Fruit fly (Drosophila melanogaster) S2 (cell line): ENCODE data around the gene PMCA.
"Not testable (repeated sequence)": the region's sequence is repeated elsewhere in the genome, so short reads cannot be mapped to it uniquely, and the experiment has no call there.

ENCODE experiments used
- CG8478 ChIP-seq: fragments of >200 bp; optimal IDR thresholded peaks from 2 replicates; lab custom pipeline; 2018
- CTCF ChIP-seq, 2 experiments: fragments of >200 bp; optimal IDR thresholded peaks; 2 replicates each; lab custom pipeline; 2018

Gene PMCA

DNA sequence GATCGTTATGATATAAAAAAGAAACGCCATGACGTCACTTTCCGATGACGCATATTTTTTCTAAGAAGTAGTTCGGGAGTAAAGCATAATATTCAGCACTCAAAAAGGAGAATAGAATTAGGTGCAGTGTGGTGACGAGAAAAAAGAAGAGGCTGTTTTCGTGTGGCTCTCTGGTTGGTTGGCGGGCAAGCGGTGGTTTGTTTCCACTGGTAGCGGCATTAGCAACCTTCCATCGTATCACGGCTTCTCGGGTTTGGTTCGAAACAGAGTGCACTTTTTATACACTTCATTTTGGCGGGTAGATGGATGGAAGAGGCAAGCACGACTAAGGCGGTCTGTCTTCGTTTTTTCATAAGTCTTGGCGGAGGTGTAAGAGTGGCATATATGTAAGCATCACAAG is 25.8 kb upstream of the PMCA start:
- TF ChIP-seq CTCF (optimal IDR thresholded peaks at IDR 0.05; lab: Kevin White, UChicago) (no peak), CG8478 (lab: Kevin White, UChicago) (no peak)

DNA sequence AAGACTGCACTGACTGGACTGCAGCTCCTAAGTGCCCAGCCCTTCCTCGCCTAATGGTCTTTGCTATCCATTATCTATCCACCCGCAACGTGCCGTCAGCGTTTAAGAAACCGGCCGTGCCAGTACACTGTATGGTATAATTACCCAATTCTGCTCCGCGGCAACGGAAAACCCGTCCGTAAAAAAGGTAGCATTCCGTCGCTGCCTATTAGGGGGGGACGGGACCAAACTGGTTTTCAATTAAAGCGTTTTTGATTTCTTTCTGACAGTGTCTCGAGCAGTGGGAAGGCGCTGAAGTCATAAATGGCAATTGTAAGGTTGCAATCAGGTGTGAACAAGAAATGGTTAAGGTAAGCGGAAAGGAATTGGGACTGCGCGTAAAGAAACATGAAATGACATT is 21.7 kb upstream of the PMCA start:
- TF ChIP-seq CTCF (optimal IDR thresholded peaks at IDR 0.05; lab: Kevin White, UChicago) = no peak
- TF ChIP-seq CG8478 (lab: Kevin White, UChicago) = no peak

dm6 chr4:379142-379541 is 20.4 kb upstream of the PMCA start:
- no peak for TF ChIP-seq CTCF (optimal IDR thresholded peaks at IDR 0.05; lab: Kevin White, UChicago)
- TF ChIP-seq CG8478 (lab: Kevin White, UChicago) = no peak

DNA sequence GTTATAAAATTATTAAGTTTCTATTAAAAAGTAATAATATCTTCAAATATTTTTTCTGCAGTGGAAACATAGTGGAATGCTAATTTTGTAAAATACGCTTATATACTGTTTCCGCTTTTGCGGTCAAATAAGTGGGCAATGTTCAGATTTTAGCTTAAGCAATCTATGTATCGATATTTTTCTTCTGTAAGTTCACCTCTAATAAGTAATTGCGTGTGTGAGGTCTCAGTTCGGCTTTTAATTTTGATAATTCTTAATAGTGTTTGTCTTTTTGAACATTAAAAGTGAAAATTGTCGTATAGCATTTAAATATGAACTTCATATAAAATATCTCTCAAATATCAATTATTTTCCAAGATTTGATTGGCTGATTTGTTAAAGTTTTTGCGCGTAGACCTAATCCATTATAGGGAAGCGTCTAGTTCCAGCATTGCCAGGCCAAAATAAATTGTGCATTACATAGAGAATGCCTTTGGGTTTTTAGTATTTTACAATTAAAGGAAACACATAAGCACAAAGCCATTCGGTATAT is 1.1 kb upstream of the PMCA start, which contains the start of gene Hcf:
Gene Hcf (plus strand): TSS at position 180 of the 532 bp plus-strand sequence.
- TF ChIP-seq CG8478 (lab: Kevin White, UChicago) = no peak
- TF ChIP-seq CTCF (optimal IDR thresholded peaks at IDR 0.05; lab: Kevin White, UChicago) = no peak

DNA sequence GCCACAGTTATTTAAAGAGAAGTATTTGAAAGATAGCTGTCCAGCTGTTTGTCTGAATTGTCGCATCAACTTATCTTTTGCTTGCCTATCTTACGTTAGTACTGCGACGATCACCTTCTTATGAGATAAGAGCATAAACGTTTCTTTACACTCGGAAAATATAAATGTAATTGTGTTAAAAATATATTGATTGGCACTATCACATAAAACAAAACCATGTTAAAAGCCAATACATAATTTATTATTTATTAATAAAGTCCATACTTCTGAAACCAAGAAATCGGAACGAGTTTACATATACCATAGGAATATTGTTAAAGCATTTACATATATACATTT is 182 bp upstream of the PMCA start:
- TF ChIP-seq CG8478 (lab: Kevin White, UChicago) (no peak), CTCF (optimal IDR thresholded peaks at IDR 0.05; lab: Kevin White, UChicago) (no peak)

- TF ChIP-seq CTCF (optimal IDR thresholded peaks at IDR 0.05; lab: Kevin White, UChicago) = no peak
Measured at dm6 chr4:336021-336420, 22.7 kb downstream of the PMCA start.

DNA sequence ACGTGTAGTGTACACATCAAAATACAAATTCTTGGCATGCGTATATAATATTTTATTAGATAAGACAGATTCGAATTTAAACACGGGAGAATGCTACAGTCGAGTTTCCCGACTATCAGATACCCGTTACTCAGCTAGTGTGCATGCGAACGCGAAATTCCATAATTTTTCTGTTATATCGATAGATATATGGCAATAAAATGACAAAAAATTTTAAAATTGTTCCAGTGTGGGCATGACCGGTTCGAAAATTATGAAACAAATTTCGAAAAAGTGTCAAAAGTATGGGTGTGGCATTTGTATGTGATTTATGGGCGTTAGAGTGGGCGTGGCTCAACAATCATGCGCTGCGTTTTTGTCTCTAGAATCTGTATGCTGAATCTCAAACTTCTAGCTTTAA is 26.4 kb downstream of the PMCA start:
- TF ChIP-seq CG8478 (lab: Kevin White, UChicago) = no peak
- no peak for TF ChIP-seq CTCF (optimal IDR thresholded peaks at IDR 0.05; lab: Kevin White, UChicago)

dm6 chr4:329119-329518 is 29.6 kb downstream of the PMCA start:
- no peak for TF ChIP-seq CG8478 (lab: Kevin White, UChicago)

DNA sequence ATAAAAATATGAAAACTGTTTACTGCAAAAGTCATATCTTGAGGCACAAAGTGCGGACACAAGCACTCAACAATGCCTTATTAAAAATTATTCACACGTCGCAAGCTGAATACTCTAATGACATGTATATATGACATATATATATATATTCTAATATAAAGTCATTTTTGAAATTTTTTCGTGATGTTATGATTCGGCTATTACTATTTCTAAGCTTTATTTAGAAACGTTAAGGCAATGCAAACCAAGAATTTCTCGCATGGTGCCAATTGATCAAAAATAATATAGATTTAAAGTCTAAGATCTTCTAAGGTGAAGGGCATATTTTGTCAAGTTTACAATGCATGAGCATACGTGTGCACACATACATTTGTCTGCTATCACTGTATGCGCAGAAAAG is 39.9 kb downstream of the PMCA start:
- no peak for TF ChIP-seq CG8478 (lab: Kevin White, UChicago)
- no peak for TF ChIP-seq CTCF (optimal IDR thresholded peaks at IDR 0.05; lab: Kevin White, UChicago)

- TF ChIP-seq CTCF (optimal IDR thresholded peaks at IDR 0.05; lab: Kevin White, UChicago) = no peak
- TF ChIP-seq CG8478 (lab: Kevin White, UChicago) = no peak
Measured at dm6 chr4:315322-315721, 43.4 kb downstream of the PMCA start.

dm6 chr4:314672-315266 is 43.9 kb downstream of the PMCA start, which contains the start of gene Rnf11:
TSS of gene Rnf11 (plus strand) at chr4:314923.
- TF ChIP-seq CTCF (optimal IDR thresholded peaks at IDR 0.05; lab: Kevin White, UChicago) (no peak), CG8478 (lab: Kevin White, UChicago) (no peak)

DNA sequence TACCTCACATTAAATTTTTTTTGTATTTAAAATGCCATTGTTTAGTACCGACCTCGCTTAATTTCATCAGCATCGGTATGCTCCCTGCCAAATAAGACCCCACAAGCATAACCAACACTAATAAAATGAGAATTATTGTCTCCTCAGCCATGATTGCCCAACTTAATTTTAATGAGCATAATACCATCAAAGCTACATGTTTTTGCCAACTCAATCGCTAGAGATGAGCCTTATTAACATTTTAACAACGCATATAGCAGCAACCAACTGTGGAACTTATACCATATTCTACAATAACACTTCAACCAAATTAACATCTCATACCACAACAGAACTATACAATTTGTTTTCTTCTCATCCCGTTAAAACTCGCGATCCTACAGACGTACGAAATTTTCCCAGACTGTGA is 45.0 kb downstream of the PMCA start, which contains the start of gene Zip102B:
Gene Zip102B (minus strand): TSS at position 392 of the 409 bp plus-strand sequence.
- TF ChIP-seq CG8478 (lab: Kevin White, UChicago) (no peak), CTCF (optimal IDR thresholded peaks at IDR 0.05; lab: Kevin White, UChicago) (no peak)

dm6 chr4:310670-311069 is 48.0 kb downstream of the PMCA start:
- TF ChIP-seq CG8478 (lab: Kevin White, UChicago) = no peak
- TF ChIP-seq CTCF (optimal IDR thresholded peaks at IDR 0.05; lab: Kevin White, UChicago) = no peak

dm6 chr4:307931-308330 is 50.8 kb downstream of the PMCA start, which contains the start of gene Rad23:
TSS of gene Rad23 (plus strand) at chr4:308093.
- TF ChIP-seq CTCF (optimal IDR thresholded peaks at IDR 0.05; lab: Kevin White, UChicago) = no peak
- no peak for TF ChIP-seq CG8478 (lab: Kevin White, UChicago)

- not testable (repeated sequence) for TF ChIP-seq CG8478 (lab: Kevin White, UChicago); CTCF (optimal IDR thresholded peaks at IDR 0.05; lab: Kevin White, UChicago)
Measured at dm6 chr4:306431-307342, 52.0 kb downstream of the PMCA start, which contains the start of gene Syt7. TSS of gene Syt7 (minus strand) at chr4:306481.
